Worm (Caenorhabditis elegans): ENCODE measurements around the gene T06F4.1.
A peak's percentile ranks its signal among the peaks of the same experiment; 100 is the strongest.

Gene T06F4.1

ce11 chrX:4007724-4008123 lies 71.4 kb downstream of the T06F4.1 start (continued):
- no peak for TF ChIP-seq cebp-1 (GFP tag; IDR thresholded peaks at IDR 0.05)
- TF ChIP-seq cebp-1 (tag; optimal IDR thresholded peaks at IDR 0.05), result peak; percentile 55
- peak; percentile 40 for TF ChIP-seq tbp1 (GFP tag; optimal IDR thresholded peaks at IDR 0.05)
- no peak for TF ChIP-seq aptf-2 (GFP tag; conservative IDR thresholded peaks at IDR 0.05)
- TF ChIP-seq cebp-2 (GFP tag; IDR thresholded peaks at IDR 0.05), result 0 out of 2 replicates have a peak, but pooled peaks have one; percentile 33
- no peak for TF ChIP-seq rpc-1 (optimal IDR thresholded peaks at IDR 0.05)
- no peak for TF ChIP-seq rpc-1 (tag; optimal IDR thresholded peaks at IDR 0.05)
- no peak for TF ChIP-seq lin-26 (GFP tag; IDR thresholded peaks at IDR 0.05)
- TF ChIP-seq snpc-4 (GFP tag; optimal IDR thresholded peaks at IDR 0.05), result no peak
- TF ChIP-seq snpc-4 (tag; optimal IDR thresholded peaks at IDR 0.05), result peak in 1 of 4 experiments; percentile 8
- peak; percentile 45 for TF ChIP-seq ztf-26 (tag; optimal IDR thresholded peaks at IDR 0.05)
- TF ChIP-seq snpc-1.3 (tag; optimal IDR thresholded peaks at IDR 0.05; ENCODE audit: insufficient read depth), result no peak
- TF ChIP-seq nhr-90 (tag; optimal IDR thresholded peaks at IDR 0.05), result peak; percentile 87
- peak; percentile 2 for TF ChIP-seq nhr-179 (tag; optimal IDR thresholded peaks at IDR 0.05)
- no peak for TF ChIP-seq hsf-1 (GFP tag; IDR thresholded peaks at IDR 0.05)
- TF ChIP-seq him-1 (tag; optimal IDR thresholded peaks at IDR 0.05), result no peak
- TF ChIP-seq aptf-3 (GFP tag; IDR thresholded peaks at IDR 0.05), result no peak
- TF ChIP-seq B0261.1 (tag; optimal IDR thresholded peaks at IDR 0.05), result no peak
- no peak for TF ChIP-seq ceh-40 (GFP tag; IDR thresholded peaks at IDR 0.05)

DNA sequence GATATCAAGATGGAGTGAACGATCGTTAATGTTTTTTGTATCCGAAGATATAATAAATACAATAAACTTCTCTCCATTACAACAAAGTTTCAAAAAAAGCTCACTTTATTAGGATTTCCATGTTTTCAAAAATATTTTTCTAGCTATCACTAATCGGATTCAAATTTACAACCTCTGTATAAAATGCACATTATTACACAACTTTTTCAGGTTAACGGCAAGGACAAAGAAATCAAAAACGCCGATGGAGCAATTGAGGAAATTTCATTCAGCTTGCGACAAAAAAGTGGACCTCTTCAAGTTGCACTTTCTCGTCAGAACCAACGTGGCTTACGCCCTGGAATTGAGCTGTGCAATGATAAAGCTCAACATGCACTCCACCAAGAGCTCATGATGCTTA lies 72.2 kb downstream of the T06F4.1 start:
- no peak for TF ChIP-seq ZK185.1 (tag; optimal IDR thresholded peaks at IDR 0.05; ENCODE audit: poor library complexity, severe bottlenecking)
- no peak for TF ChIP-seq nfyb-1 (GFP tag; IDR thresholded peaks at IDR 0.05)
- no peak for TF ChIP-seq hlh-12 (tag; optimal IDR thresholded peaks at IDR 0.05)
- TF ChIP-seq die-1 (tag; optimal IDR thresholded peaks at IDR 0.05), result no peak
- no peak for TF ChIP-seq snpc-3.4 (tag; optimal IDR thresholded peaks at IDR 0.05)
- no peak for TF ChIP-seq zim-3 (tag; optimal IDR thresholded peaks at IDR 0.05)
- TF ChIP-seq tbx-9 (tag; optimal IDR thresholded peaks at IDR 0.05; ENCODE audit: borderline replicate concordance), result no peak
- no peak for TF ChIP-seq B0019.2 (GFP tag; conservative IDR thresholded peaks at IDR 0.05)
- no peak for TF ChIP-seq C06A6.2 (GFP tag; conservative IDR thresholded peaks at IDR 0.05)
- TF ChIP-seq ztf-22 (GFP tag; optimal IDR thresholded peaks at IDR 0.05), result no peak
- no peak for TF ChIP-seq aptf-3 (GFP tag; IDR thresholded peaks at IDR 0.05)
- TF ChIP-seq mxl-1 (tag; optimal IDR thresholded peaks at IDR 0.05), result no peak
- TF ChIP-seq F23B12.7 (tag; optimal IDR thresholded peaks at IDR 0.05; ENCODE audit: insufficient read depth), result no peak
- no peak for TF ChIP-seq madf-3 (GFP tag; IDR thresholded peaks at IDR 0.05)
- TF ChIP-seq ceh-79 (tag; optimal IDR thresholded peaks at IDR 0.05), result no peak
- no peak for TF ChIP-seq hsf-1 (GFP tag; IDR thresholded peaks at IDR 0.05)
- TF ChIP-seq lin-40 (tag; optimal IDR thresholded peaks at IDR 0.05), result no peak
- TF ChIP-seq nhr-120 (GFP tag; IDR thresholded peaks at IDR 0.05), result no peak
- TF ChIP-seq zfh-2 (GFP tag; conservative IDR thresholded peaks at IDR 0.05), result no peak
- no peak for TF ChIP-seq snpc-1.3 (tag; optimal IDR thresholded peaks at IDR 0.05; ENCODE audit: insufficient read depth)
